Worm (Caenorhabditis elegans): ENCODE data around the gene lyst-1.

Gene lyst-1

DNA sequence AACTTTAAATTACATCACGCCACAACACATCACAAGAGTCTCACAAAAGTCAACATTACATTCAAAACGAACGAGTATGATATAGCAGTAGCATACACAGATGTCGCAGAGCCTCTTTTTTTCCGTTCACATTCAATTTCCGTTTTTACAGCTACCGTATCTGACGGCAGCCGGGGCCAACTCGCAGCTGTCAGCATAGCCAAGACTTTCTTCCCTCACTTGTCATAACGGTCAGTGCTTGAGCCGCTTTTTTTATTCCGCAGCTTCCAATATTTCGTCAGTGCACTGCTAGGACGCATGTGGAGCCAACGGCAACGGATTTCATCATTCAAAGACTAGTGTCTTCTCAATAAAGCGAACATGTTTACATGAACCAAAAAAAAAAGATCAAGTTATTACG, 47.0 kb downstream of the lyst-1 start:
- TF ChIP-seq zip-8 (tag; optimal IDR thresholded peaks at IDR 0.05) (no peak), lin-13 (tag; optimal IDR thresholded peaks at IDR 0.05) (no peak)

DNA sequence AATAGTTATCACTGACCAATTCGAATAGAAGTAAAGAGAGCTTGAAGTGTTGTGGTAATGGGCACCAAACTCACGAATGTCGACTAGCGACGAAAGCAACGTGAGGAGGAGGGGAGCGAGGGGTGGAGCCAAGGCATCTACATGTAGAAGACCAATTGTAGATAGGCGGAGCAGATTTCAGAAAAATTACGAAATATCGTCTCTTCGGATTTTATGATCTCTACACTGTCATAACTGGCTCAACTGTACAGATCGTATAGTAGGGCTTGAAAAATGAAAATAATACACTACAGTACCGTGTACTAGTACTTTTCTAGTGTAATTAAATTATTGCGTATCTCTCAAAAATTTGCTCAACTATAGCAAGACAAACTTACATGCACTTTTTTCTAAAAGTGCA, 47.9 kb downstream of the lyst-1 start, which contains the start of gene W03G11.4:
Gene W03G11.4 (minus strand): TSS at position 101 of the 400 bp plus-strand sequence.
- TF ChIP-seq mep-1 (tag; optimal IDR thresholded peaks at IDR 0.05) = no peak
- TF ChIP-seq snpc-4 (tag; optimal IDR thresholded peaks at IDR 0.05) = no peak
- TF ChIP-seq lsy-2 (tag; optimal IDR thresholded peaks at IDR 0.05) = no peak
- no peak for TF ChIP-seq ceh-39 (tag; optimal IDR thresholded peaks at IDR 0.05)

DNA sequence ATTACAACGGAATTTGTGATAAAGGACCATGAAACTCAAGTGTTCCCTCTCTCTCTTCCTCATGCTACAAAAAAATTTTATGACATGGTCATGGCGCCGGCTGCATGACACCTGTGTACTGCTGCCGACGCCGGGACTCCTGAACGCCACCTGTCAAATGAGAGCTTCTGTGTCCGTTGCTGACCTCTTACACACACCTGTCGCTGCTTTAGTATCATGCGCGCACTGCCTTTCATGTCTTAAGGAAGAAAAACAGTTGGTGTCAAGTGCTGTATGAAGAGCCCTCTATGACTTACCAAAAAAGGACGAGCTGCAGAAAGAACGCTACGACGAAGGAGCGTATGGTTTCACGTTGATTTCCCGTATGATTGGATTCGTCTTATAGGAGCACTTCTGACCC, 48.3 kb downstream of the lyst-1 start:
- no peak for TF ChIP-seq mep-1 (tag; optimal IDR thresholded peaks at IDR 0.05)
- TF ChIP-seq ztf-11 (tag; optimal IDR thresholded peaks at IDR 0.05) = no peak
- TF ChIP-seq hlh-1 (tag; optimal IDR thresholded peaks at IDR 0.05) = peak; percentile 61
- TF ChIP-seq lin-32 (GFP tag; optimal IDR thresholded peaks at IDR 0.05) = peak; percentile 41
- peak; percentile 87 for TF ChIP-seq nhr-2 (tag; optimal IDR thresholded peaks at IDR 0.05)

ce11 chrX:12086297-12086696, 54.7 kb downstream of the lyst-1 start:
- TF ChIP-seq mls-2 (tag; optimal IDR thresholded peaks at IDR 0.05) = peak; percentile 39
- TF ChIP-seq cnd-1 (tag; optimal IDR thresholded peaks at IDR 0.05) = peak; percentile 13
- TF ChIP-seq bed-3 (GFP tag; optimal IDR thresholded peaks at IDR 0.05) = no peak
- no peak for TF ChIP-seq ceh-43 (GFP tag; optimal IDR thresholded peaks at IDR 0.05)

ce11 chrX:12082813-12083212, 58.1 kb downstream of the lyst-1 start:
- no peak for TF ChIP-seq unc-39 (tag; optimal IDR thresholded peaks at IDR 0.05)
- peak; percentile 94 for TF ChIP-seq ces-1 (GFP tag; optimal IDR thresholded peaks at IDR 0.05)
- no peak for TF ChIP-seq flh-1 (GFP tag; optimal IDR thresholded peaks at IDR 0.05)
- no peak for TF ChIP-seq nhr-76 (tag; optimal IDR thresholded peaks at IDR 0.05)

DNA sequence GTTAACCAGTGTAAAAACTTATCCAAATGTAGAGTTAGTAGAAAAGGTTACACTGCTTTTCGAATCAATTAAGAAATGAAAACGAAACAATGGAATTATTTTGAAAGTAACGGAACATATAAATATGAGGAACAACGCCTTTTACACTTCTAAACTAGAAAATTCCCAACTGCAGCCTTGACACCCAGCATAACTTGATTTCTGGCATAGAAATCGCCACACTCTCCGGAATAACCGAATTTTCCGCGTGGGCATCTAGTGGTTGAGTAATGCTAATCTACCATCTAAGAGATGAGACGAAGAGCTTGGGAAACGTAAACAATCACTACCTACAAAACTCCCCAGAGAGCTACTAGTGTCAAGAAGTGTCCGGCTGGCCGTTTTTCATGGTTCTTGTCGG, 59.7 kb downstream of the lyst-1 start:
- TF ChIP-seq tbx-8 (GFP tag; optimal IDR thresholded peaks at IDR 0.05) (no peak), ces-1 (GFP tag; optimal IDR thresholded peaks at IDR 0.05) (peak; percentile 84)

DNA sequence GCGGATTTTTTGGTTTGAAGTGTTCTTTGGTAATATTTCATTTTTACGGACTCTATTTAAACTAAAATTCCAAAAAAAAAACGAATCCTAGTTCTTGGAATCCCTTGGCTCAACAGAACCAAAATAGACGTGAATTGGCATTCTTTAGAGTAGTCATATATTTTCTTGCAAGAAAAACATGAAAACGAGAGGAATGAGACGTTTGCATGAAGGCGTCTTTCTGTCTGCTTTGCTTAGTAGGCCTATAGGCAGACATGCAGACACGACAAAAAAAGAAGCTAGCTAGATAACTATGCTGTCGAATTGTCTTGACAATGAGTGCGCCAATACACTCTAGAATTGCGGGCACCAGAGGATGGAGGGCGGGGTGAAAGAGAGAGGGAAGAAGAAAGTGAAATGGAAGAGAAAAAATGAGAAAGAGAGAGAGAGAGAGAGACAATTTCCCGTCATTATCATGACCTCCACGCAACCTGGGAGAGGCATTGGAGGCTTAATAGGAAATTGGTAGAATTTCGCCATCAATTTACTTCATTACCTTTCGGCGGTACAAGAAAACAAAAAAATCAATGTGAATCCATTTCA, 60.3 kb downstream of the lyst-1 start:
- no peak for TF ChIP-seq nhr-28 (tag; optimal IDR thresholded peaks at IDR 0.05)
- TF ChIP-seq blmp-1 (tag; optimal IDR thresholded peaks at IDR 0.05) = peak; percentile 68
- TF ChIP-seq lin-32 (GFP tag; optimal IDR thresholded peaks at IDR 0.05) = no peak
- TF ChIP-seq unc-62 (GFP tag; optimal IDR thresholded peaks at IDR 0.05) = no peak
- no peak for TF ChIP-seq lin-13 (tag; optimal IDR thresholded peaks at IDR 0.05)
- TF ChIP-seq mab-5 (tag; optimal IDR thresholded peaks at IDR 0.05) = no peak
- no peak for TF ChIP-seq unc-39 (tag; optimal IDR thresholded peaks at IDR 0.05)
- TF ChIP-seq ces-1 (GFP tag; optimal IDR thresholded peaks at IDR 0.05) = no peak

Measured in whole organism, mixed stage, embryonic.